Worm (Caenorhabditis elegans): ENCODE data around the gene F56F11.1.

- TF ChIP-seq ama-1 (optimal IDR thresholded peaks at IDR 0.05) (no peak), B0310.2 (tag; optimal IDR thresholded peaks at IDR 0.05) (no peak), tbx-37 (GFP tag; conservative IDR thresholded peaks at IDR 0.05) (no peak), aly-1 (tag; optimal IDR thresholded peaks at IDR 0.05) (no peak), flt-1 (GFP tag; IDR thresholded peaks at IDR 0.05) (no peak), tbx-11 (GFP tag; IDR thresholded peaks at IDR 0.05) (no peak), F13C5.2 (tag; optimal IDR thresholded peaks at IDR 0.05) (no peak), hmbx-1 (tag; optimal IDR thresholded peaks at IDR 0.05) (no peak), hnd-1 (tag; optimal IDR thresholded peaks at IDR 0.05) (no peak), tra-4 (tag; optimal IDR thresholded peaks at IDR 0.05) (no peak), hmg-4 (GFP tag; optimal IDR thresholded peaks at IDR 0.05) (no peak), ceh-13 (GFP tag; optimal IDR thresholded peaks at IDR 0.05) (no peak)
Observed at ce11 chrIII:2908859-2909258, 17.3 kb downstream of the F56F11.1 start.

Measured in whole organism, early embryonic.